Worm (Caenorhabditis elegans): ENCODE results near the gene zmp-6.

The zmp-6 gene

ce11 chrIII:7258931-7259330 lies 11.3 kb upstream of the zmp-6 start, which contains the start of gene B0361.4:
Gene B0361.4, plus strand, starts transcription at chrIII:7258991.
- TF ChIP-seq cog-1 (tag; optimal IDR thresholded peaks at IDR 0.05) = no peak

DNA sequence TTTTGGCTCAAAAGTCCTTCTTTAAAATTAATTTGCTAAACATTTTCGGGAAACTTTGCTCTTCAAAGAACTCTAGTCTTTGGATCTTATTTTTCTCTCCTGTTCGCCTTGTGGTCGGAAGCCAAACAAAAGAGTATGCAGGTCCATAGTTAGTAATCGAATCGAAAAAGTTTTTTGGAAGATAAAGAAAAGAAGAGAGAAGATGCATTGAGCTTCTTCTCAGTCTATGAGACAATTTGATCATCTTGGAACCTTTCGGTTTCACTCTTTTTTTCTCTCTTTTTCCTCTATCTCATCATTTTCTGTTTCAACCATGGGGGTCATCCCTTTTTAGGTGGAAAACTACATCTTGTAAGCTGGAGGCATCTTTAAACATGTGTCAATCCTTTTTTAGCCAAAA lies 6.0 kb upstream of the zmp-6 start:
- no peak for TF ChIP-seq cog-1 (tag; optimal IDR thresholded peaks at IDR 0.05)
- no peak for TF ChIP-seq flt-1 (GFP tag; IDR thresholded peaks at IDR 0.05)

DNA sequence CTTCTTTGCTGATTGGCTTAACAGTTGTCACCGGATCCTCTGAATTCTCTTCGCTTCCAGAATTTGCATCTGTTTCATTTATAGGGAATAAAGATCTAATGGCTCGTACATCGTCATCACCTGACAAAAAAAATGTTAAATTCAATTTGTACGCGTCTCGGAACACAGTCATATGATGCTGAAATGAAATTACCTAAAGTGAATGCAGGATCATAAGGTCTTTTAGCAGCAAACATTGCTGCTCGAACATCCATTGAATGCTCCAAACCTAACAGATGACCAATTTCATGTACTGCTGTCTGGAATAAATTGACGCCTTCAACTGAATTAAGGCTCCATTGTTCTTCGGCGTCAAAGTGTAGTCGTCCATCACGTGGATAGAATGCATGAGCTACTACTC lies 1.3 kb downstream of the zmp-6 start:
- TF ChIP-seq T22C8.4 (GFP tag; IDR thresholded peaks at IDR 0.05) = no peak
- no peak for TF ChIP-seq ztf-23 (GFP tag; IDR thresholded peaks at IDR 0.05)
- no peak for TF ChIP-seq flt-1 (GFP tag; IDR thresholded peaks at IDR 0.05)
- TF ChIP-seq cog-1 (tag; optimal IDR thresholded peaks at IDR 0.05) = no peak
- TF ChIP-seq ref-1 (GFP tag; conservative IDR thresholded peaks at IDR 0.05) = no peak
- no peak for TF ChIP-seq tab-1 (GFP tag; IDR thresholded peaks at IDR 0.05)
- TF ChIP-seq klf-2 (GFP tag; conservative IDR thresholded peaks at IDR 0.05) = no peak
- no peak for TF ChIP-seq med-1 (GFP tag; optimal IDR thresholded peaks at IDR 0.05; ENCODE audit: insufficient read depth)
- TF ChIP-seq ztf-29 (GFP tag; IDR thresholded peaks at IDR 0.05) = no peak

DNA sequence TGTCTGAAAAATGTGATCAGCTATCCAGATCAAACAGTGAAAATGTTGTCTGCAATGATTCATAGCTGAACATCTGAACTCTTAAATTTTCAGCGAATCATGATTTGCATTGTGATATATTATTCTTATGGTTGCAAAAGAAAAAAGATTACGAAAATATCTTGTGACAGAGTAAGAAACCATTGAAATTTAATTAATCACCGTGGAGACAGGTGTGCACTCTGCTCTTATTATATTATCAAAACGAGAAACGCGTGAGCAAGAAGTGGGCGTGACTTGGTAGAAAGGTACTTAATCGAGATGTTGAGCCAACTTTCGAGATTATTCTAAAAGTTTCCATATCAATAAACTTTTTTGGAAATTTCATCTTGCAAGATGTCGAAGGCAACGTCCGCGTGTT lies 4.7 kb downstream of the zmp-6 start, which contains the start of gene osm-10:
Gene osm-10 (plus strand): TSS at position 293 of the 400 bp plus-strand sequence.
- TF ChIP-seq ref-1 (GFP tag; conservative IDR thresholded peaks at IDR 0.05) = no peak
- TF ChIP-seq ztf-23 (GFP tag; IDR thresholded peaks at IDR 0.05) = no peak
- TF ChIP-seq ztf-29 (GFP tag; IDR thresholded peaks at IDR 0.05) = no peak
- no peak for TF ChIP-seq flt-1 (GFP tag; IDR thresholded peaks at IDR 0.05)
- no peak for TF ChIP-seq tab-1 (GFP tag; IDR thresholded peaks at IDR 0.05)
- no peak for TF ChIP-seq cog-1 (tag; optimal IDR thresholded peaks at IDR 0.05)
- TF ChIP-seq klf-2 (GFP tag; conservative IDR thresholded peaks at IDR 0.05) = no peak
- TF ChIP-seq med-1 (GFP tag; optimal IDR thresholded peaks at IDR 0.05; ENCODE audit: insufficient read depth) = no peak
- no peak for TF ChIP-seq T22C8.4 (GFP tag; IDR thresholded peaks at IDR 0.05)

ce11 chrIII:7241065-7241464 lies 6.6 kb downstream of the zmp-6 start, which contains the start of gene ztf-31:
Gene ztf-31, plus strand, starts transcription at chrIII:7241365.
- TF ChIP-seq cog-1 (tag; optimal IDR thresholded peaks at IDR 0.05) (no peak), tab-1 (GFP tag; IDR thresholded peaks at IDR 0.05) (no peak), T22C8.4 (GFP tag; IDR thresholded peaks at IDR 0.05) (no peak), klf-2 (GFP tag; conservative IDR thresholded peaks at IDR 0.05) (no peak)

DNA sequence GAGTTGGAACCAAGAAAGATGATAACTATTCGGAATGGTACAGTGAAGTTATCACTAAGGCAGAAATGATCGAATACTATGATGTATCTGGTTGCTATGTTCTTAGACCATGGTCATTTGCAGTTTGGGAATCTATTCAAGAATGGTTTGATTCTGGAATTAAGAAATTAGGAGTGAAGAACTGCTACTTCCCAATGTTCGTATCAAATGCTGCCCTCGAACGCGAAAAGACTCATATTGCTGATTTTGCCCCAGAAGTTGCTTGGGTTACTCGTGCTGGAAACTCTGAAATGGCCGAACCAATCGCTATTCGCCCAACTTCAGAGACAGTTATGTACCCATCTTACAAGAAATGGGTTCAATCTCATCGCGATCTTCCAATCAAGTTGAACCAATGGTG lies 8.2 kb downstream of the zmp-6 start:
- no peak for TF ChIP-seq cog-1 (tag; optimal IDR thresholded peaks at IDR 0.05)
- TF ChIP-seq med-1 (GFP tag; optimal IDR thresholded peaks at IDR 0.05; ENCODE audit: insufficient read depth) = no peak
- no peak for TF ChIP-seq ref-1 (GFP tag; conservative IDR thresholded peaks at IDR 0.05)
- no peak for TF ChIP-seq flt-1 (GFP tag; IDR thresholded peaks at IDR 0.05)

DNA sequence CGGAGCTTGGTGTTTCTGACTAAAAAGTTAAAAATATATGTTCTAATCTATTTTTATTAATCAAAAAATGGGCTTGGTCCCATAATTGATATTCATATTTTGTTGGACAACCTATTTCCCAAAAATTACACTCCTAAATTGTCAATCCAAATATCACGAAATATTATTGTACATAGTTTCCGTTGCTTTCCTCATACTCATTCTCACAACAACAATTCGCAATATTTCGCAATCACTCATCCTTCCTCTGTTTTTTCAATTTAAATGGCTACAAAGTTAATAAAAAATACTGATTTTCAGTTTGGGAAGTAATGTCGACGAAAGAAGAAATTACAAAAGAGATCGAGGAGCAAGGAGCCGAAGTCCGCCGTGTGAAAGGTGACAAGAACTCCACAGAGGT lies 8.9 kb downstream of the zmp-6 start, which contains the start of gene pars-1:
Gene pars-1 (plus strand): TSS at position 301 of the 400 bp plus-strand sequence.
- no peak for TF ChIP-seq cog-1 (tag; optimal IDR thresholded peaks at IDR 0.05)
- no peak for TF ChIP-seq klf-2 (GFP tag; conservative IDR thresholded peaks at IDR 0.05)
- no peak for TF ChIP-seq med-1 (GFP tag; optimal IDR thresholded peaks at IDR 0.05; ENCODE audit: insufficient read depth)
- TF ChIP-seq flt-1 (GFP tag; IDR thresholded peaks at IDR 0.05) = no peak
- TF ChIP-seq ref-1 (GFP tag; conservative IDR thresholded peaks at IDR 0.05) = no peak
- TF ChIP-seq ztf-23 (GFP tag; IDR thresholded peaks at IDR 0.05) = no peak
- TF ChIP-seq T22C8.4 (GFP tag; IDR thresholded peaks at IDR 0.05) = no peak
- no peak for TF ChIP-seq tab-1 (GFP tag; IDR thresholded peaks at IDR 0.05)
- no peak for TF ChIP-seq ztf-29 (GFP tag; IDR thresholded peaks at IDR 0.05)

- no peak for TF ChIP-seq ref-1 (GFP tag; conservative IDR thresholded peaks at IDR 0.05)
- TF ChIP-seq klf-2 (GFP tag; conservative IDR thresholded peaks at IDR 0.05) = no peak
- TF ChIP-seq cog-1 (tag; optimal IDR thresholded peaks at IDR 0.05) = peak; percentile 21
These were observed 13.5 kb downstream of the zmp-6 start, which contains the start of gene ndus-8 for ce11 chrIII:7234148-7234547. Gene ndus-8, minus strand, starts transcription at chrIII:7234202.

- TF ChIP-seq ztf-23 (GFP tag; IDR thresholded peaks at IDR 0.05) = no peak
- no peak for TF ChIP-seq ztf-29 (GFP tag; IDR thresholded peaks at IDR 0.05)
- no peak for TF ChIP-seq cog-1 (tag; optimal IDR thresholded peaks at IDR 0.05)
- no peak for TF ChIP-seq flt-1 (GFP tag; IDR thresholded peaks at IDR 0.05)
- no peak for TF ChIP-seq tab-1 (GFP tag; IDR thresholded peaks at IDR 0.05)
- no peak for TF ChIP-seq med-1 (GFP tag; optimal IDR thresholded peaks at IDR 0.05; ENCODE audit: insufficient read depth)
These were observed 14.9 kb downstream of the zmp-6 start, which contains the start of gene adr-2 for ce11 chrIII:7232782-7233181. Gene adr-2, minus strand, starts transcription at chrIII:7232882.

- TF ChIP-seq T22C8.4 (GFP tag; IDR thresholded peaks at IDR 0.05) = no peak
- TF ChIP-seq flt-1 (GFP tag; IDR thresholded peaks at IDR 0.05) = no peak
- no peak for TF ChIP-seq ztf-29 (GFP tag; IDR thresholded peaks at IDR 0.05)
- no peak for TF ChIP-seq cog-1 (tag; optimal IDR thresholded peaks at IDR 0.05)
- TF ChIP-seq ztf-23 (GFP tag; IDR thresholded peaks at IDR 0.05) = no peak
- TF ChIP-seq med-1 (GFP tag; optimal IDR thresholded peaks at IDR 0.05; ENCODE audit: insufficient read depth) = no peak
- no peak for TF ChIP-seq tab-1 (GFP tag; IDR thresholded peaks at IDR 0.05)
- TF ChIP-seq ref-1 (GFP tag; conservative IDR thresholded peaks at IDR 0.05) = no peak
- TF ChIP-seq klf-2 (GFP tag; conservative IDR thresholded peaks at IDR 0.05) = no peak
These were observed 16.8 kb downstream of the zmp-6 start, which contains the start of gene R151.10 for ce11 chrIII:7230841-7231240. Gene R151.10, minus strand, starts transcription at chrIII:7230941.

DNA sequence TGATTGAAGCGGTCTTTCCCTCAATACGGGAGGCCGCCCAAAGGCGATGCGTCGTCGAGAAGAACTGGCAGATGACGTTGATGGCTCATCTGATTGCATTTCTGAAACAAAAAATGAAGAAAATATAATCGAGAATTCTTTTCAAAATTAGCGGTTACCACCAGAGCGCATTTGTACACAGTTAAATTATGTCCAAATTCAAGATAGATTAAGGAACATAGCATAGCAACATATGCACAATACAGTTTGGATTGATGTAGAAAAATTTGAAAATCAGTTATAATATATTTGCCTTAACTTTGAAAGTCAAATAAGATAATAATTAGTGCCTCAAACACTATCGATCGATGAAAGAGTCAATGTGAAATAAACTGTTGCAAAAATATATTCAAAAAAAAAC lies 18.0 kb downstream of the zmp-6 start, which contains the start of gene R151.8:
Gene R151.8 (minus strand): TSS at position 101 of the 400 bp plus-strand sequence.
- TF ChIP-seq tab-1 (GFP tag; IDR thresholded peaks at IDR 0.05) (no peak), ref-1 (GFP tag; conservative IDR thresholded peaks at IDR 0.05) (no peak), flt-1 (GFP tag; IDR thresholded peaks at IDR 0.05) (no peak), ztf-23 (GFP tag; IDR thresholded peaks at IDR 0.05) (no peak), ztf-29 (GFP tag; IDR thresholded peaks at IDR 0.05) (no peak), med-1 (GFP tag; optimal IDR thresholded peaks at IDR 0.05; ENCODE audit: insufficient read depth) (no peak), cog-1 (tag; optimal IDR thresholded peaks at IDR 0.05) (no peak), T22C8.4 (GFP tag; IDR thresholded peaks at IDR 0.05) (no peak), klf-2 (GFP tag; conservative IDR thresholded peaks at IDR 0.05) (no peak)

Measured in whole organism, midembryonic.